Worm (Caenorhabditis elegans) whole organism, young adult: ENCODE data around the gene col-106.

Source experiments
- B0019.2 ChIP-seq: fragments of 200-800 bp; sonication (Bioruptor generic); conservative IDR thresholded peaks from 2 replicates; pipeline ENCODE4 v1.3.6; 2022; ENCODE audit warnings: missing genetic modification reagents, missing genetic modification characterization, missing compliant biosample characterization
- F22D6.2 ChIP-seq: sonication (generic microtip); optimal IDR thresholded peaks from 2 replicates; lab custom pipeline; 2016; ENCODE audit warnings: mild to moderate bottlenecking, missing genetic modification characterization, missing compliant biosample characterization
- F55B11.4 ChIP-seq: sonication (generic microtip); optimal IDR thresholded peaks from 2 replicates; lab custom pipeline; 2016; ENCODE audit warnings: missing compliant biosample characterization, missing genetic modification characterization, borderline replicate concordance; ENCODE audit not compliant: insufficient read depth
- dpff-1 ChIP-seq: sonication (generic microtip); optimal IDR thresholded peaks from 2 replicates; lab custom pipeline; 2017; ENCODE audit warnings: mild to moderate bottlenecking, missing genetic modification characterization, missing compliant biosample characterization
- egrh-3 ChIP-seq: fragments of 200-800 bp; sonication (Bioruptor generic); IDR thresholded peaks from 2 replicates; pipeline ENCODE4 v1.3.6; 2022; ENCODE audit warnings: missing genetic modification reagents, missing genetic modification characterization, missing compliant biosample characterization
- ekl-4 ChIP-seq: fragments of 200-800 bp; sonication (Bioruptor generic); IDR thresholded peaks from 2 replicates; pipeline ENCODE4 v1.3.6; 2022; ENCODE audit warnings: missing genetic modification reagents, missing genetic modification characterization, missing compliant biosample characterization
- him-1 ChIP-seq: sonication (generic microtip); optimal IDR thresholded peaks from 2 replicates; lab custom pipeline; 2016; ENCODE audit warnings: missing genotype, missing genetic modification reagents, missing genetic modification characterization, missing compliant biosample characterization
- hsf-1 ChIP-seq: fragments of 200-800 bp; sonication (Bioruptor generic); IDR thresholded peaks from 2 replicates; pipeline ENCODE4 v1.3.6; 2022; ENCODE audit warnings: missing genetic modification reagents, missing genetic modification characterization, missing compliant biosample characterization
- lsy-27 ChIP-seq: sonication (generic microtip); optimal IDR thresholded peaks from 2 replicates; lab custom pipeline; 2017; ENCODE audit warnings: missing genetic modification characterization, mild to moderate bottlenecking, missing compliant biosample characterization, antibody characterized with exemption, missing genotype, borderline replicate concordance; ENCODE audit not compliant: insufficient read depth
- snpc-3.4 ChIP-seq: sonication (generic microtip); optimal IDR thresholded peaks from 2 replicates; lab custom pipeline; 2017; ENCODE audit warnings: missing genetic modification characterization, mild to moderate bottlenecking, missing compliant biosample characterization, antibody characterized with exemption, moderate library complexity, missing genotype, missing genetic modification reagents
- snpc-4 ChIP-seq, 5 experiments: fragments of 150-350 bp in 1 of 5; sonication (generic microtip) in 4 of 5; optimal IDR thresholded peaks; 2 replicates each; lab custom pipeline; 2014 to 2018; ENCODE audit warnings: missing genetic modification characterization in 5 of 5, missing biosample characterization in 3 of 5, antibody characterized with exemption in 2 of 5, mild to moderate bottlenecking in 2 of 5, missing compliant biosample characterization in 2 of 5, missing genotype in 2 of 5, moderate library complexity in 2 of 5, missing genetic modification reagents in 1 of 5

DNA sequence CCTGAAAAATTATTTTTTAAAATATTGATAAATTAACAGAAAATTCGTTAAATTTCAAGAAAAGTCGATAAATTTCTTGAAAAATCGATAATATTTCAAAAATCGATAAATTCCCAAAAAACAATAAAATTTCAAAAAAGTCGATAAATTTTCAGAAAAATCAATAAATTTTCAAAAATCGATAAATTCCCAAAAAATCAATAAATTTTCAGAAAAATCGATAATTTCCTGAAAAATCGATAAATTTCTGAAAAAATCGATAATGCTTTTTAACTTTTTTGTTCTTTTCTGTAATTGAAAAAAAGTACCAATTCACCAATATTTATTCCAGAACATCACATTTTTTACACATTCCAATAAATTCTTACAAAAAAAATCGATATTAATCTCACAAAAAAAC, 25.4 kb downstream of the col-106 start:
- TF ChIP-seq snpc-4 (GFP tag; optimal IDR thresholded peaks at IDR 0.05; lab: Kevin White, UChicago) (no peak), snpc-4 (tag; optimal IDR thresholded peaks at IDR 0.05; lab: Kevin White, UChicago) (no peak), lsy-27 (tag; lab: Kevin White, UChicago) (no peak), dpff-1 (no peak), him-1 (tag; lab: Kevin White, UChicago) (no peak), B0019.2 (GFP tag; lab: Robert Waterston, UW) (no peak), snpc-3.4 (tag; lab: Kevin White, UChicago) (no peak), hsf-1 (GFP tag; lab: Robert Waterston, UW) (no peak), ekl-4 (no peak), F22D6.2 (tag; lab: Kevin White, UChicago) (no peak), egrh-3 (GFP tag; lab: Robert Waterston, UW) (no peak), F55B11.4 (tag; lab: Kevin White, UChicago) (no peak)
